Worm (Caenorhabditis elegans) whole organism, young adult: ENCODE results near the gene nlp-32.

Experiments
- B0035.1 ChIP-seq: sonication (generic microtip); optimal IDR thresholded peaks from 2 replicates; lab custom pipeline; 2016; ENCODE audit warnings: missing genetic modification characterization, mild to moderate bottlenecking, missing compliant biosample characterization, missing genotype, missing genetic modification reagents
- B0336.3 ChIP-seq: fragments of 200-800 bp; sonication (Bioruptor generic); IDR thresholded peaks from 2 replicates; pipeline ENCODE4 v1.3.6; 2022; ENCODE audit warnings: missing genetic modification characterization, missing compliant biosample characterization
- ama-1 ChIP-seq, 3 experiments: fragments of 150-350 bp in 1 of 3; sonication (generic microtip) in 2 of 3; optimal IDR thresholded peaks; 2 replicates each; lab custom pipeline; 2014 to 2018; ENCODE audit warnings: missing biosample characterization in 2 of 3, missing genetic modification characterization in 2 of 3, missing genetic modification reagents in 2 of 3
- dox-1 ChIP-seq: fragments of 200-800 bp; sonication (Bioruptor generic); IDR thresholded peaks from 2 replicates; pipeline ENCODE4 v1.3.6; 2022; ENCODE audit warnings: missing genetic modification reagents, missing genetic modification characterization, missing compliant biosample characterization
- dpl-1 ChIP-seq: fragments of 150-350 bp; optimal IDR thresholded peaks from 2 replicates; lab custom pipeline; 2014; ENCODE audit warnings: missing biosample characterization, missing genetic modification reagents, missing genetic modification characterization
- lin-35 ChIP-seq, 3 experiments: fragments of 150-350 bp in 2 of 3; sonication (generic microtip) in 1 of 3; optimal IDR thresholded peaks; 2 replicates each; lab custom pipeline; 2014 to 2018; ENCODE audit warnings: missing biosample characterization in 3 of 3, missing genetic modification characterization in 3 of 3, missing genetic modification reagents in 3 of 3
- madf-8 ChIP-seq: fragments of 200-800 bp; sonication (Bioruptor generic); conservative IDR thresholded peaks from 2 replicates; pipeline ENCODE4 v1.3.6; 2022; ENCODE audit warnings: missing genetic modification reagents, missing genetic modification characterization, missing compliant biosample characterization
- rcor-1 ChIP-seq: fragments of 200-800 bp; sonication (Bioruptor generic); IDR thresholded peaks from 2 replicates; pipeline ENCODE4 v1.3.6; 2022; ENCODE audit warnings: missing genetic modification reagents, missing genetic modification characterization, missing compliant biosample characterization
- sea-2 ChIP-seq: fragments of 200-800 bp; sonication (Bioruptor generic); IDR thresholded peaks from 2 replicates; pipeline ENCODE4 v1.3.6; 2022; ENCODE audit warnings: missing genetic modification characterization, missing compliant biosample characterization
- snpc-4 ChIP-seq, 5 experiments: fragments of 150-350 bp in 1 of 5; sonication (generic microtip) in 4 of 5; optimal IDR thresholded peaks; 2 replicates each; lab custom pipeline; 2014 to 2018; ENCODE audit warnings: missing genetic modification characterization in 5 of 5, missing biosample characterization in 3 of 5, antibody characterized with exemption in 2 of 5, mild to moderate bottlenecking in 2 of 5, missing compliant biosample characterization in 2 of 5, missing genotype in 2 of 5, moderate library complexity in 2 of 5, missing genetic modification reagents in 1 of 5
- unc-130 ChIP-seq: sonication (generic microtip); optimal IDR thresholded peaks from 2 replicates; lab custom pipeline; 2016; ENCODE audit warnings: missing genetic modification reagents, missing genetic modification characterization, missing compliant biosample characterization
- unc-62 ChIP-seq: fragments of 150-350 bp; optimal IDR thresholded peaks from 2 replicates; lab custom pipeline; 2014; ENCODE audit warnings: missing biosample characterization, missing genetic modification reagents, missing genetic modification characterization
- ztf-26 ChIP-seq: sonication (generic microtip); optimal IDR thresholded peaks from 2 replicates; lab custom pipeline; 2017; ENCODE audit warnings: missing genetic modification characterization, missing compliant biosample characterization

- no peak for TF ChIP-seq dpl-1 (GFP tag; lab: Kevin White, UChicago)
- no peak for TF ChIP-seq unc-130 (GFP tag; lab: Kevin White, UChicago)
- TF ChIP-seq dox-1 (GFP tag; lab: Robert Waterston, UW) = no peak
- no peak for TF ChIP-seq lin-35 (GFP tag; optimal IDR thresholded peaks at IDR 0.05; lab: Kevin White, UChicago)
- TF ChIP-seq ztf-26 (tag; lab: Kevin White, UChicago) = no peak
- no peak for TF ChIP-seq unc-62 (GFP tag; lab: Kevin White, UChicago)
- no peak for TF ChIP-seq madf-8 (GFP tag; lab: Robert Waterston, UW)
- TF ChIP-seq snpc-4 (GFP tag; optimal IDR thresholded peaks at IDR 0.05; lab: Kevin White, UChicago) = no peak
- TF ChIP-seq snpc-4 (tag; optimal IDR thresholded peaks at IDR 0.05; lab: Kevin White, UChicago) = no peak
- no peak for TF ChIP-seq sea-2
- no peak for TF ChIP-seq rcor-1 (GFP tag; lab: Robert Waterston, UW)
- TF ChIP-seq B0035.1 = no peak
- no peak for TF ChIP-seq ama-1 (optimal IDR thresholded peaks at IDR 0.05; lab: Kevin White, UChicago)
- TF ChIP-seq ama-1 (GFP tag; optimal IDR thresholded peaks at IDR 0.05; lab: Kevin White, UChicago) = no peak
- no peak for TF ChIP-seq B0336.3 (GFP tag; lab: Robert Waterston, UW)
Measured at ce11 chrIII:523944-524343, 37.6 kb upstream of the nlp-32 start, which contains the start of gene T22F7.3.
